Worm (Caenorhabditis elegans) whole organism, L4 larva: ENCODE results near the gene odr-7.

Source experiments
- D1046.2 ChIP-seq: fragments of 200-800 bp; sonication (Bioruptor generic); IDR thresholded peaks from 2 replicates; pipeline ENCODE4 v1.3.6; 2022; ENCODE audit warnings: missing genetic modification characterization, missing compliant biosample characterization
- F10B5.3 ChIP-seq: sonication (generic microtip); optimal IDR thresholded peaks from 2 replicates; lab custom pipeline; 2016; ENCODE audit warnings: mild to moderate bottlenecking, missing genetic modification characterization, missing compliant biosample characterization
- F37D6.2 ChIP-seq: sonication (generic microtip); optimal IDR thresholded peaks from 2 replicates; lab custom pipeline; 2016; ENCODE audit warnings: mild to moderate bottlenecking, missing genetic modification characterization, missing compliant biosample characterization
- F44E2.7 ChIP-seq: fragments of 200-800 bp; sonication (Bioruptor generic); IDR thresholded peaks from 2 replicates; pipeline ENCODE4 v2.1.2; 2022; ENCODE audit warnings: missing genetic modification characterization, missing compliant biosample characterization
- R02D3.7 ChIP-seq: fragments of 150-350 bp; sonication (generic microtip); optimal IDR thresholded peaks from 3 replicates; lab custom pipeline; 2014; ENCODE audit warnings: missing biosample characterization, missing genetic modification characterization
- T20F7.1 ChIP-seq: fragments of 200-800 bp; sonication (Bioruptor generic); optimal IDR thresholded peaks from 2 replicates; lab custom pipeline; 2018; ENCODE audit warnings: mild to moderate bottlenecking, missing genetic modification characterization, missing compliant biosample characterization
- T26A8.4 ChIP-seq: fragments of 200-800 bp; sonication (Bioruptor generic); IDR thresholded peaks from 2 replicates; pipeline ENCODE4 v1.3.6; 2022; ENCODE audit warnings: missing genetic modification characterization, missing compliant biosample characterization
- Y105C5A.15 ChIP-seq: fragments of 200-800 bp; sonication (Bioruptor generic); IDR thresholded peaks from 2 replicates; pipeline ENCODE4 v1.3.6; 2022; ENCODE audit warnings: missing genetic modification characterization, missing compliant biosample characterization
- Y5F2A.4 ChIP-seq: fragments of 200-800 bp; sonication (Bioruptor generic); optimal IDR thresholded peaks from 2 replicates; lab custom pipeline; 2018; ENCODE audit warnings: mild to moderate bottlenecking, missing genetic modification characterization, missing compliant biosample characterization
- ZK337.2 ChIP-seq: fragments of 200-800 bp; sonication (Bioruptor generic); IDR thresholded peaks from 2 replicates; pipeline ENCODE4 v1.3.6; 2022; ENCODE audit warnings: missing genetic modification reagents, missing genetic modification characterization, missing compliant biosample characterization
- ZK546.5 ChIP-seq, 2 experiments: sonication (generic microtip); optimal IDR thresholded peaks; 2 replicates each; lab custom pipeline; 2017; ENCODE audit warnings: missing biosample characterization in 2 of 2, missing genetic modification characterization in 2 of 2
- aly-2 ChIP-seq: sonication (generic microtip); optimal IDR thresholded peaks from 2 replicates; lab custom pipeline; 2018; ENCODE audit warnings: missing biosample characterization, missing genetic modification characterization
- ceh-20 ChIP-seq: fragments of 200-800 bp; sonication (Bioruptor generic); IDR thresholded peaks from 2 replicates; pipeline ENCODE4 v1.3.6; 2022; ENCODE audit warnings: missing genetic modification reagents, missing genetic modification characterization, missing compliant biosample characterization
- ceh-28 ChIP-seq: fragments of 150-350 bp; optimal IDR thresholded peaks from 2 replicates; lab custom pipeline; 2014; ENCODE audit warnings: missing biosample characterization, missing genetic modification reagents, missing genetic modification characterization
- ceh-44 ChIP-seq: fragments of 200-800 bp; sonication (Bioruptor generic); IDR thresholded peaks from 2 replicates; pipeline ENCODE4 v1.3.6; 2022; ENCODE audit warnings: missing genetic modification reagents, missing genetic modification characterization, missing compliant biosample characterization
- ces-1 ChIP-seq: fragments of 150-350 bp; sonication (generic microtip); optimal IDR thresholded peaks from 4 replicates; lab custom pipeline; 2014; ENCODE audit warnings: missing biosample characterization, missing genetic modification reagents, missing genetic modification characterization
- cey-2 ChIP-seq: sonication (generic microtip); optimal IDR thresholded peaks from 3 replicates; lab custom pipeline; 2017; ENCODE audit warnings: missing genetic modification characterization, mild to moderate bottlenecking, missing compliant biosample characterization, antibody characterized with exemption, borderline replicate concordance; ENCODE audit not compliant: insufficient read depth
- daf-16 ChIP-seq, 3 experiments: sonication (generic microtip); optimal IDR thresholded peaks; 2 replicates each; lab custom pipeline; 2016 to 2017; ENCODE audit warnings: missing genetic modification characterization in 3 of 3, missing genetic modification reagents in 3 of 3, mild to moderate bottlenecking in 2 of 3, missing compliant biosample characterization in 2 of 3, missing biosample characterization in 1 of 3, moderate library complexity in 1 of 3
- dpl-1 ChIP-seq: fragments of 150-350 bp; optimal IDR thresholded peaks from 2 replicates; lab custom pipeline; 2014; ENCODE audit warnings: missing biosample characterization, missing genetic modification reagents, missing genetic modification characterization
- fkh-10 ChIP-seq: fragments of 150-350 bp; optimal IDR thresholded peaks from 2 replicates; lab custom pipeline; 2014; ENCODE audit warnings: missing biosample characterization, missing genetic modification reagents, missing genetic modification characterization
- fos-1 ChIP-seq: fragments of 150-350 bp; optimal IDR thresholded peaks from 2 replicates; lab custom pipeline; 2014; ENCODE audit warnings: missing biosample characterization, missing genetic modification characterization
- hif-1 ChIP-seq, 2 experiments: sonication (generic microtip); optimal IDR thresholded peaks; 2 replicates each; lab custom pipeline; 2016 to 2017; ENCODE audit warnings: missing compliant biosample characterization in 2 of 2, missing genetic modification characterization in 2 of 2, missing genetic modification reagents in 2 of 2, missing genotype in 2 of 2, mild to moderate bottlenecking in 1 of 2
- hlh-30 ChIP-seq: sonication (generic microtip); optimal IDR thresholded peaks from 2 replicates; lab custom pipeline; 2017; ENCODE audit warnings: antibody characterized with exemption, mild to moderate bottlenecking, missing genetic modification characterization, missing compliant biosample characterization; ENCODE audit not compliant: insufficient read depth
- hmg-1.1 ChIP-seq: fragments of 200-800 bp; sonication (Bioruptor generic); IDR thresholded peaks from 2 replicates; pipeline ENCODE4 v1.3.6; 2022; ENCODE audit warnings: missing genetic modification reagents, missing genetic modification characterization, missing compliant biosample characterization
- jun-1 ChIP-seq: fragments of 150-350 bp; optimal IDR thresholded peaks from 2 replicates; lab custom pipeline; 2014; ENCODE audit warnings: missing biosample characterization, missing genetic modification reagents, missing genetic modification characterization
- lin-13 ChIP-seq: fragments of 150-350 bp; optimal IDR thresholded peaks from 2 replicates; lab custom pipeline; 2014; ENCODE audit warnings: missing biosample characterization, missing genetic modification reagents, missing genetic modification characterization
- lin-15B ChIP-seq: fragments of 150-350 bp; sonication (generic microtip); optimal IDR thresholded peaks from 3 replicates; lab custom pipeline; 2014; ENCODE audit warnings: missing biosample characterization, missing genetic modification characterization
- lin-38 ChIP-seq: fragments of 200-800 bp; sonication (Bioruptor generic); IDR thresholded peaks from 2 replicates; pipeline ENCODE4 v1.3.6; 2022; ENCODE audit warnings: missing genetic modification reagents, missing genetic modification characterization, missing compliant biosample characterization
- lir-3 ChIP-seq: sonication (generic microtip); optimal IDR thresholded peaks from 2 replicates; lab custom pipeline; 2016; ENCODE audit warnings: mild to moderate bottlenecking, missing genetic modification characterization, missing compliant biosample characterization
- lsy-2 ChIP-seq, 2 experiments: fragments of 150-350 bp in 1 of 2; sonication (generic microtip) in 1 of 2; optimal IDR thresholded peaks; 2 replicates each; lab custom pipeline; 2014 to 2017; ENCODE audit warnings: missing biosample characterization in 2 of 2, missing genetic modification characterization in 2 of 2
- madf-5 ChIP-seq, 2 experiments: fragments of 200-800 bp; sonication (Bioruptor generic); IDR thresholded peaks; 2 replicates each; pipeline ENCODE4 v1.3.6; 2022; ENCODE audit warnings: missing compliant biosample characterization in 2 of 2, missing genetic modification characterization in 2 of 2
- nhr-237 ChIP-seq: sonication (generic microtip); optimal IDR thresholded peaks from 2 replicates; lab custom pipeline; 2017; ENCODE audit warnings: missing biosample characterization, missing genetic modification characterization
- nhr-77 ChIP-seq: fragments of 150-350 bp; optimal IDR thresholded peaks from 2 replicates; lab custom pipeline; 2014; ENCODE audit warnings: missing biosample characterization, missing genetic modification characterization
- php-3 ChIP-seq: fragments of 200-800 bp; sonication (Bioruptor generic); IDR thresholded peaks from 2 replicates; pipeline ENCODE4 v1.3.6; 2022; ENCODE audit warnings: missing genetic modification reagents, missing genetic modification characterization, missing compliant biosample characterization
- pqm-1 ChIP-seq: sonication (generic microtip); optimal IDR thresholded peaks from 2 replicates; lab custom pipeline; 2017; ENCODE audit warnings: missing biosample characterization, missing genetic modification characterization
- rbr-2 ChIP-seq: sonication (generic microtip); optimal IDR thresholded peaks from 2 replicates; lab custom pipeline; 2016; ENCODE audit warnings: missing genotype, missing genetic modification characterization, missing compliant biosample characterization
- sdz-12 ChIP-seq: fragments of 200-800 bp; sonication (Bioruptor generic); optimal IDR thresholded peaks from 2 replicates; lab custom pipeline; 2018; ENCODE audit warnings: mild to moderate bottlenecking, missing genetic modification characterization, missing compliant biosample characterization
- set-16 ChIP-seq: fragments of 200-800 bp; sonication (Bioruptor generic); IDR thresholded peaks from 2 replicates; pipeline ENCODE4 v1.3.6; 2022; ENCODE audit warnings: missing genetic modification reagents, missing genetic modification characterization, missing compliant biosample characterization
- snpc-1.2 ChIP-seq: fragments of 200-800 bp; sonication (Bioruptor generic); IDR thresholded peaks from 2 replicates; pipeline ENCODE4 v1.3.6; 2022; ENCODE audit warnings: missing genetic modification reagents, missing genetic modification characterization, missing compliant biosample characterization
- snpc-4 ChIP-seq: fragments of 150-350 bp; optimal IDR thresholded peaks from 2 replicates; lab custom pipeline; 2014; ENCODE audit warnings: missing biosample characterization, missing genetic modification characterization
- spr-1 ChIP-seq: sonication (generic microtip); optimal IDR thresholded peaks from 2 replicates; lab custom pipeline; 2016; ENCODE audit warnings: mild to moderate bottlenecking, missing genetic modification characterization, missing compliant biosample characterization
- tag-97 ChIP-seq: fragments of 200-800 bp; sonication (Bioruptor generic); IDR thresholded peaks from 2 replicates; pipeline ENCODE4 v1.3.6; 2022; ENCODE audit warnings: missing genetic modification characterization, missing compliant biosample characterization
- unc-62 ChIP-seq, 3 experiments: fragments of 150-350 bp in 1 of 3; sonication (generic microtip); optimal IDR thresholded peaks in 2 of 3; peaks in 1 of 3; 1 replicate in 1 of 3; 2 replicates in 2 of 3; lab custom pipeline; 2014 to 2017; ENCODE audit warnings: missing biosample characterization in 3 of 3, missing genetic modification characterization in 3 of 3, missing genetic modification reagents in 3 of 3, missing genotype in 1 of 3
- vab-7 ChIP-seq: fragments of 200-800 bp; sonication (Bioruptor generic); IDR thresholded peaks from 2 replicates; pipeline ENCODE4 v1.3.6; 2022; ENCODE audit warnings: missing genetic modification reagents, missing genetic modification characterization, missing compliant biosample characterization
- zag-1 ChIP-seq: fragments of 150-350 bp; optimal IDR thresholded peaks from 2 replicates; lab custom pipeline; 2014; ENCODE audit warnings: missing biosample characterization, missing genetic modification characterization
- zfp-3 ChIP-seq: fragments of 200-800 bp; sonication (Bioruptor generic); conservative IDR thresholded peaks from 2 replicates; pipeline ENCODE4 v1.3.6; 2022; ENCODE audit warnings: missing genetic modification reagents, missing genetic modification characterization, missing compliant biosample characterization
- zip-2 ChIP-seq: fragments of 150-350 bp; optimal IDR thresholded peaks from 2 replicates; lab custom pipeline; 2014; ENCODE audit warnings: missing biosample characterization, missing genetic modification characterization

The odr-7 gene

ce11 chrX:12480447-12480998, 19.1 kb upstream of the odr-7 start, which contains the start of gene atf-6 (continued):
- TF ChIP-seq sdz-12 (no peak), lsy-2 (tag; optimal IDR thresholded peaks at IDR 0.05; lab: Kevin White, UChicago) (peak; percentile 56 to 83), F10B5.3 (tag; lab: Kevin White, UChicago) (no peak), R02D3.7 (tag; lab: Kevin White, UChicago) (no peak), dpl-1 (GFP tag; lab: Kevin White, UChicago) (peak; percentile 48), T20F7.1 (GFP tag; lab: Kevin White, UChicago) (no peak), zag-1 (tag; lab: Kevin White, UChicago) (no peak), aly-2 (no peak), madf-5 (GFP tag; IDR thresholded peaks at IDR 0.05; lab: Robert Waterston, UW) (no peak), F37D6.2 (tag; lab: Kevin White, UChicago) (peak; percentile 73), snpc-4 (tag; lab: Kevin White, UChicago) (no peak), hif-1 (tag; optimal IDR thresholded peaks at IDR 0.05; lab: Kevin White, UChicago) (peak in 1 of 2 experiments; percentile 79), lin-13 (GFP tag; lab: Kevin White, UChicago) (peak; percentile 79), hlh-30 (peak; percentile 85), nhr-237 (no peak), lin-38 (GFP tag; lab: Robert Waterston, UW) (peak; percentile 94), fos-1 (no peak), ceh-28 (no peak), lin-15B (tag; lab: Kevin White, UChicago) (no peak), Y105C5A.15 (no peak), T26A8.4 (peak; percentile 48; the same call in 1 of the 2 replicates), snpc-1.2 (no peak), fkh-10 (GFP tag; lab: Kevin White, UChicago) (peak; percentile 48), rbr-2 (tag; lab: Kevin White, UChicago) (peak; percentile 93)

- TF ChIP-seq lsy-2 (tag; optimal IDR thresholded peaks at IDR 0.05; lab: Kevin White, UChicago) (no peak), unc-62 (GFP tag; optimal IDR thresholded peaks at IDR 0.05 in 1 of 2; lab: Kevin White, UChicago) (no peak), unc-62 (tag; optimal IDR thresholded peaks at IDR 0.05; lab: Kevin White, UChicago) (no peak), fos-1 (no peak), jun-1 (tag; lab: Kevin White, UChicago) (no peak), ZK337.2 (GFP tag; lab: Robert Waterston, UW) (no peak), D1046.2 (GFP tag; lab: Robert Waterston, UW) (no peak)
Observed at ce11 chrX:12479027-12479426, 17.6 kb upstream of the odr-7 start.

- TF ChIP-seq php-3 (GFP tag; lab: Robert Waterston, UW) (no peak), tag-97 (GFP tag; lab: Robert Waterston, UW) (no peak), daf-16 (GFP tag; optimal IDR thresholded peaks at IDR 0.05; lab: Kevin White, UChicago) (no peak), daf-16 (tag; optimal IDR thresholded peaks at IDR 0.05; lab: Kevin White, UChicago) (peak; percentile 96), rbr-2 (tag; lab: Kevin White, UChicago) (no peak), ceh-20 (GFP tag; lab: Robert Waterston, UW) (no peak), pqm-1 (tag; lab: Kevin White, UChicago) (peak; percentile 50), spr-1 (tag; lab: Kevin White, UChicago) (no peak), hlh-30 (no peak), lir-3 (tag; lab: Kevin White, UChicago) (no peak), vab-7 (GFP tag; lab: Robert Waterston, UW) (no peak), lin-15B (tag; lab: Kevin White, UChicago) (no peak), ces-1 (no peak), lsy-2 (tag; optimal IDR thresholded peaks at IDR 0.05; lab: Kevin White, UChicago) (no peak), nhr-77 (tag; lab: Kevin White, UChicago) (peak; percentile 40), madf-5 (GFP tag; IDR thresholded peaks at IDR 0.05; lab: Robert Waterston, UW) (no peak), hmg-1.1 (GFP tag; lab: Robert Waterston, UW) (no peak), ZK546.5 (tag; optimal IDR thresholded peaks at IDR 0.05; lab: Kevin White, UChicago) (no peak), Y105C5A.15 (no peak), zfp-3 (GFP tag; lab: Robert Waterston, UW) (no peak), ceh-44 (GFP tag; lab: Robert Waterston, UW) (no peak), F44E2.7 (no peak), D1046.2 (GFP tag; lab: Robert Waterston, UW) (no peak), cey-2 (tag; lab: Kevin White, UChicago) (no peak), Y5F2A.4 (GFP tag; lab: Kevin White, UChicago) (no peak), set-16 (GFP tag; lab: Robert Waterston, UW) (no peak), zip-2 (tag; lab: Kevin White, UChicago) (no peak)
Observed at ce11 chrX:12478465-12478864, 17.0 kb upstream of the odr-7 start.
